Fruit fly (Drosophila melanogaster): ENCODE measurements around the gene Top2.
A peak's percentile ranks its signal among the peaks of the same experiment; 100 is the strongest.

Gene Top2

DNA sequence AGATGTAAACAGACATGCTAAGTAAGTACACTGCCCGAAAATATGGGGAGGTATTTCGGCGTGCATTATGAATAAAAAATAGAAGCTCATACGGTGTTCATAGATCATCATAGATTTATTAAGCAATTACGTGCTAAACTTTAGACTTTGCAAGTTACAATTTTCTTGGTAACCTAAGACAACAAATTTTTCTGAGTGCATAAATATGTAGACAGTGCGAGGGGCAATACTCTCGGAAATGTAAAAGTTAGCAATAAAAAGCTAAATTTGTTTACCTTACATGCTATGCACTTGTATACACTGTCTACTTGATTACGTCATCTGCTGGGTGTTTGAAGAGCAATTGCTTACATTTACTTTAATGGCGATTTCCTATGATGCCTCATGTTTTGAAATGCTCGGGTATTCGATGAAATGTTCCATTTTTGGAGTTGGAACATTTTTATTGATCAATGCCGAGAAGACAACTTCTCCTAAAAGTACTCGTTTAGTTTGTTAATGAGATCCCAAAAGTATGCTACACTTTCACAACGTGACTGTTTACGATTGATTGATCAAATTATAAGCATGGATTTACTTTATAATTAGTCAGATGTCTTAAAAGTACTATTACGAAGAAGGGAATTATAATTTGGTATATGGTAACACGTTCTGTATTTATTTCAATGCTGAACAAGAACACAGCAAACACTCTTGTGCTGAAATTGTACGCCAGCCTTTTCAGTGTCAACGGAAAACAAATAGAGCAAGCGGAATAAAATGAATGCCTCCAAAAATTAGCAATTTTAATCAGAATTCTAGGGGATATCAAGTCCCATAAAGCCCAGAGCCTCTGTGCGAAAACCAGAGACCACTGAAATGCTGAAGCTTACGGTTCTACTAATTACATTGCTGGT is 36.4 kb downstream of the Top2 start, which contains the start of gene Lectin-galC1 (continued):
- peak; percentile 89 for TF ChIP-seq dysf (GFP tag; IDR thresholded peaks at IDR 0.05)
- TF ChIP-seq Atf6 (GFP tag; IDR thresholded peaks at IDR 0.05): peak; percentile 87
- peak; percentile 78 for TF ChIP-seq CG4328 (GFP tag; optimal IDR thresholded peaks at IDR 0.05)
- no peak for TF ChIP-seq CG2129 (GFP tag; IDR thresholded peaks at IDR 0.05; ENCODE audit: partially characterized antibody)
- peak; percentile 86 for TF ChIP-seq CG2875 (GFP tag; optimal IDR thresholded peaks at IDR 0.05)
- TF ChIP-seq Hr39 (optimal IDR thresholded peaks at IDR 0.05): no peak
- no peak for TF ChIP-seq zen2 (GFP tag; IDR thresholded peaks at IDR 0.05; ENCODE audit: partially characterized antibody)
- no peak for TF ChIP-seq Doc2 (GFP tag; IDR thresholded peaks at IDR 0.05)
- no peak for TF ChIP-seq CG9215 (GFP tag; IDR thresholded peaks at IDR 0.05)
- TF ChIP-seq Hey (tag; optimal IDR thresholded peaks at IDR 0.05): peak; percentile 28
- no peak for TF ChIP-seq HLH4C (GFP tag; IDR thresholded peaks at IDR 0.05; ENCODE audit: partially characterized antibody)
- TF ChIP-seq prd (optimal IDR thresholded peaks at IDR 0.05): no peak
- peak; percentile 90 for TF ChIP-seq prd (GFP tag; IDR thresholded peaks at IDR 0.05)
- TF ChIP-seq zen (tag; optimal IDR thresholded peaks at IDR 0.05): peak; percentile 88
- TF ChIP-seq tup (GFP tag; optimal IDR thresholded peaks at IDR 0.05): peak; percentile 55
- peak in 1 of 2 experiments; percentile 65 for TF ChIP-seq Hr78 (GFP tag; optimal IDR thresholded peaks at IDR 0.05)
- TF ChIP-seq CG15479 (GFP tag; optimal IDR thresholded peaks at IDR 0.05): no peak
- peak; percentile 57 for TF ChIP-seq CG7745 (tag; optimal IDR thresholded peaks at IDR 0.05)
- TF ChIP-seq gem (tag; optimal IDR thresholded peaks at IDR 0.05): peak; percentile 94
- TF ChIP-seq CG3163 (GFP tag; optimal IDR thresholded peaks at IDR 0.05): peak; percentile 74
- TF ChIP-seq onecut (GFP tag; IDR thresholded peaks at IDR 0.05): peak; percentile 59
- peak; percentile 85 for TF ChIP-seq CG6813 (GFP tag; optimal IDR thresholded peaks at IDR 0.05)
- TF ChIP-seq CG6654 (GFP tag; optimal IDR thresholded peaks at IDR 0.05): peak; percentile 53
- TF ChIP-seq so (GFP tag; IDR thresholded peaks at IDR 0.05): peak; percentile 83; the same call in 2 of the 3 replicates
- TF ChIP-seq fd96Cb (tag; optimal IDR thresholded peaks at IDR 0.05): peak; percentile 84
- peak; percentile 83 for TF ChIP-seq lab (GFP tag; optimal IDR thresholded peaks at IDR 0.05)
- peak; percentile 30; the same call in 1 of the 2 replicates for TF ChIP-seq Taf1 (GFP tag; IDR thresholded peaks at IDR 0.05)
- peak; percentile 87 for TF ChIP-seq CG9727 (GFP tag; optimal IDR thresholded peaks at IDR 0.05)
- TF ChIP-seq Dek (tag; optimal IDR thresholded peaks at IDR 0.05): peak; percentile 73
- TF ChIP-seq CG13123 (GFP tag; optimal IDR thresholded peaks at IDR 0.05): peak; percentile 74
- no peak for TF ChIP-seq knrl (GFP tag; IDR thresholded peaks at IDR 0.05; ENCODE audit: partially characterized antibody)
- TF ChIP-seq MTF-1 (GFP tag; optimal IDR thresholded peaks at IDR 0.05; ENCODE audit: borderline replicate concordance): peak; percentile 80
- TF ChIP-seq Gsc (GFP tag; IDR thresholded peaks at IDR 0.05): no peak
- peak; percentile 91 for TF ChIP-seq az2 (GFP tag; optimal IDR thresholded peaks at IDR 0.05)
- TF ChIP-seq sim (GFP tag; IDR thresholded peaks at IDR 0.05): peak; percentile 79
- peak; percentile 77 for TF ChIP-seq CG14050 (GFP tag; IDR thresholded peaks at IDR 0.05)
- peak; percentile 46; the same call in 1 of the 2 replicates for TF ChIP-seq al (GFP tag; IDR thresholded peaks at IDR 0.05)
- peak; percentile 69 for TF ChIP-seq Nf-YB (GFP tag; optimal IDR thresholded peaks at IDR 0.05)
- peak; percentile 91 for TF ChIP-seq CoRest (tag; optimal IDR thresholded peaks at IDR 0.05)
- peak; percentile 78 for TF ChIP-seq CG18764 (GFP tag; optimal IDR thresholded peaks at IDR 0.05)
- no peak for TF ChIP-seq pita (GFP tag; optimal IDR thresholded peaks at IDR 0.05)
- peak; percentile 87 for TF ChIP-seq p53 (GFP tag; optimal IDR thresholded peaks at IDR 0.05)
- TF ChIP-seq C15 (GFP tag; IDR thresholded peaks at IDR 0.05): peak; percentile 36; the same call in 1 of the 3 replicates
- peak; percentile 33 for TF ChIP-seq schlank (tag; optimal IDR thresholded peaks at IDR 0.05)
- TF ChIP-seq CG6683 (GFP tag; optimal IDR thresholded peaks at IDR 0.05): peak; percentile 60
- no peak for TF ChIP-seq bbx (GFP tag; IDR thresholded peaks at IDR 0.05; ENCODE audit: partially characterized antibody)
- peak; percentile 63 for TF ChIP-seq CG9932 (GFP tag; IDR thresholded peaks at IDR 0.05)
- peak; percentile 70 for TF ChIP-seq Neu2 (GFP tag; optimal IDR thresholded peaks at IDR 0.05; ENCODE audit: borderline replicate concordance)

Data from whole organism, embryonic.